Comparison of ENCODE assay signal across 4 fruit fly cellular contexts in genomic region chrX:6662876-6663551, dm6.
TF ChIP-seq lines count a peak whose summit lies in the region.

No protein-coding gene starts in this region.

- no peak for TF ChIP-seq CTCF in whole organism, embryonic (GFP tag; optimal IDR thresholded peaks at IDR 0.05; lab: Kevin White, UChicago)

TF ChIP-seq in whole organism, embryonic, 481 proteins besides CTCF, POLR2A, EP300 and RAD21 (continues in another document):
- TF ChIP-seq MBD-R2 (GFP tag; IDR thresholded peaks at IDR 0.05; lab: Robert Waterston, UW) = no peak
- no peak for TF ChIP-seq pan (optimal IDR thresholded peaks at IDR 0.05; lab: Kevin White, UChicago)
- peak in 1 of 2 experiments; percentile 61 for TF ChIP-seq pan (GFP tag; optimal IDR thresholded peaks at IDR 0.05 in 1 of 2, IDR thresholded peaks at IDR 0.05 in 1 of 2)
- TF ChIP-seq Oli (tag; optimal IDR thresholded peaks at IDR 0.05; lab: Kevin White, UChicago) = peak; percentile 36
- peak; percentile 58; the same call in 1 of the 2 replicates for TF ChIP-seq CG9932 (GFP tag; IDR thresholded peaks at IDR 0.05; lab: Robert Waterston, UW)
- TF ChIP-seq CG2199 (GFP tag; IDR thresholded peaks at IDR 0.05; lab: Robert Waterston, UW) = 0 out of 3 replicates have a peak, but pooled peaks have one; percentile 19
- no peak for TF ChIP-seq Six4 (GFP tag; optimal IDR thresholded peaks at IDR 0.05; lab: Kevin White, UChicago)
- no peak for TF ChIP-seq CG17912 (GFP tag; optimal IDR thresholded peaks at IDR 0.05; lab: Kevin White, UChicago)
- no peak for TF ChIP-seq CG9609 (GFP tag; optimal IDR thresholded peaks at IDR 0.05; lab: Kevin White, UChicago)
- TF ChIP-seq zfh2 (GFP tag; optimal IDR thresholded peaks at IDR 0.05; lab: Kevin White, UChicago) = peak; percentile 35
- TF ChIP-seq fu2 (GFP tag; optimal IDR thresholded peaks at IDR 0.05; lab: Kevin White, UChicago) = no peak
- no peak for TF ChIP-seq inv (GFP tag; IDR thresholded peaks at IDR 0.05; lab: Robert Waterston, UW; ENCODE audit: partially characterized antibody)
- TF ChIP-seq Hand (GFP tag; optimal IDR thresholded peaks at IDR 0.05; lab: Kevin White, UChicago) = no peak
- TF ChIP-seq CG11398 (GFP tag; optimal IDR thresholded peaks at IDR 0.05; lab: Kevin White, UChicago) = peak; percentile 16
- no peak for TF ChIP-seq CG11695 (GFP tag; IDR thresholded peaks at IDR 0.05; lab: Robert Waterston, UW)
- peak; percentile 58; the same call in 2 of the 3 replicates for TF ChIP-seq gce (GFP tag; IDR thresholded peaks at IDR 0.05; lab: Robert Waterston, UW)
- TF ChIP-seq Spps (tag; optimal IDR thresholded peaks at IDR 0.05; lab: Kevin White, UChicago) = no peak
- TF ChIP-seq CG15601 (tag; optimal IDR thresholded peaks at IDR 0.05; lab: Kevin White, UChicago) = peak; percentile 5
- TF ChIP-seq CG13424 (tag; optimal IDR thresholded peaks at IDR 0.05; lab: Kevin White, UChicago) = peak; percentile 41
- TF ChIP-seq CG11723 (GFP tag; optimal IDR thresholded peaks at IDR 0.05; lab: Kevin White, UChicago) = no peak
- TF ChIP-seq toy (GFP tag; IDR thresholded peaks at IDR 0.05; lab: Robert Waterston, UW) = no peak
- TF ChIP-seq CG6654 (GFP tag; optimal IDR thresholded peaks at IDR 0.05; lab: Kevin White, UChicago) = no peak

TF ChIP-seq in whole organism, prepupa, 60 proteins besides CTCF, POLR2A, EP300 and RAD21 (continues in another document):
- TF ChIP-seq Eip78C (GFP tag; lab: Kevin White, UChicago) (peak; percentile 80), salr (GFP tag; optimal IDR thresholded peaks at IDR 0.05; lab: Kevin White, UChicago) (peak in 1 of 2 experiments; percentile 58), lz (GFP tag; optimal IDR thresholded peaks at IDR 0.05; lab: Kevin White, UChicago) (no peak), svp (GFP tag; lab: Kevin White, UChicago) (no peak), dac (GFP tag; optimal IDR thresholded peaks at IDR 0.05; lab: Kevin White, UChicago) (peak; percentile 15), CG3919 (GFP tag; optimal IDR thresholded peaks at IDR 0.05; lab: Kevin White, UChicago) (no peak), Lpt (GFP tag; optimal IDR thresholded peaks at IDR 0.05; lab: Kevin White, UChicago) (no peak), CG8119 (GFP tag; IDR thresholded peaks at IDR 0.05; lab: Robert Waterston, UW) (peak; percentile 64), CG16779 (tag; optimal IDR thresholded peaks at IDR 0.05; lab: Kevin White, UChicago) (peak; percentile 30), CG3032 (tag; optimal IDR thresholded peaks at IDR 0.05; lab: Kevin White, UChicago) (no peak), CG11902 (GFP tag; optimal IDR thresholded peaks at IDR 0.05; lab: Kevin White, UChicago) (no peak), CG15336 (GFP tag; IDR thresholded peaks at IDR 0.05; lab: Robert Waterston, UW) (peak; percentile 72), CG1621 (tag; optimal IDR thresholded peaks at IDR 0.05; lab: Kevin White, UChicago) (no peak), ss (GFP tag; optimal IDR thresholded peaks at IDR 0.05; lab: Kevin White, UChicago) (no peak), spab (GFP tag; optimal IDR thresholded peaks at IDR 0.05; lab: Kevin White, UChicago) (no peak), Eip93F (GFP tag; optimal IDR thresholded peaks at IDR 0.05; lab: Kevin White, UChicago) (no peak), CG6854 (GFP tag; optimal IDR thresholded peaks at IDR 0.05; lab: Kevin White, UChicago) (no peak), CG10669 (GFP tag; optimal IDR thresholded peaks at IDR 0.05; lab: Kevin White, UChicago) (no peak), CG6792 (GFP tag; optimal IDR thresholded peaks at IDR 0.05; lab: Kevin White, UChicago) (no peak), CG4318 (GFP tag; optimal IDR thresholded peaks at IDR 0.05; lab: Kevin White, UChicago) (peak; percentile 62), CG8319 (GFP tag; optimal IDR thresholded peaks at IDR 0.05; lab: Kevin White, UChicago) (no peak), CG7368 (GFP tag; optimal IDR thresholded peaks at IDR 0.05; lab: Kevin White, UChicago) (no peak), dsx (GFP tag; optimal IDR thresholded peaks at IDR 0.05; lab: Kevin White, UChicago; ENCODE audit: poor library complexity, severe bottlenecking) (no peak), CG6276 (GFP tag; optimal IDR thresholded peaks at IDR 0.05; lab: Kevin White, UChicago) (peak; percentile 67), CG10631 (GFP tag; optimal IDR thresholded peaks at IDR 0.05; lab: Kevin White, UChicago) (no peak)

TF ChIP-seq in whole organism, pupa, 21 proteins besides CTCF, POLR2A, EP300 and RAD21:
- TF ChIP-seq Pif1A (GFP tag; optimal IDR thresholded peaks at IDR 0.05; lab: Kevin White, UChicago) (no peak), CG17806 (tag; optimal IDR thresholded peaks at IDR 0.05; lab: Kevin White, UChicago) (no peak), CG8301 (tag; optimal IDR thresholded peaks at IDR 0.05; lab: Kevin White, UChicago) (peak; percentile 39), CG4496 (GFP tag; IDR thresholded peaks at IDR 0.05; lab: Robert Waterston, UW) (peak; percentile 67), D1 (tag; optimal IDR thresholded peaks at IDR 0.05; lab: Kevin White, UChicago) (no peak), Pif1B (GFP tag; optimal IDR thresholded peaks at IDR 0.05; lab: Kevin White, UChicago) (peak; percentile 2), CG32121 (GFP tag; IDR thresholded peaks at IDR 0.05; lab: Robert Waterston, UW) (peak; percentile 64), rn (GFP tag; IDR thresholded peaks at IDR 0.05; lab: Robert Waterston, UW) (no peak), CG9948 (tag; optimal IDR thresholded peaks at IDR 0.05; lab: Kevin White, UChicago) (peak; percentile 23), gl (tag; optimal IDR thresholded peaks at IDR 0.05; lab: Kevin White, UChicago) (no peak), CG34367 (tag; optimal IDR thresholded peaks at IDR 0.05; lab: Kevin White, UChicago) (no peak), CG12605 (GFP tag; IDR thresholded peaks at IDR 0.05; lab: Robert Waterston, UW) (no peak; the same call in none of the 2 replicates), EcR (GFP tag; optimal IDR thresholded peaks at IDR 0.05; lab: Kevin White, UChicago) (no peak), CG13204 (GFP tag; optimal IDR thresholded peaks at IDR 0.05; lab: Kevin White, UChicago) (no peak), Ets98B (GFP tag; IDR thresholded peaks at IDR 0.05; lab: Robert Waterston, UW) (peak; percentile 69), CG10348 (GFP tag; IDR thresholded peaks at IDR 0.05; lab: Robert Waterston, UW) (no peak), fd96Ca (GFP tag; IDR thresholded peaks at IDR 0.05; lab: Robert Waterston, UW) (peak; percentile 88), CG8159 (tag; optimal IDR thresholded peaks at IDR 0.05; lab: Kevin White, UChicago) (no peak), Snoo (tag; optimal IDR thresholded peaks at IDR 0.05; lab: Kevin White, UChicago) (no peak), CG15710 (tag; optimal IDR thresholded peaks at IDR 0.05; lab: Kevin White, UChicago) (no peak), CG14655 (GFP tag; optimal IDR thresholded peaks at IDR 0.05; lab: Kevin White, UChicago) (peak; percentile 79)

TF ChIP-seq in whole organism, wandering third instar larva, 38 proteins besides CTCF, POLR2A, EP300 and RAD21:
- peak; percentile 12 for TF ChIP-seq ey (GFP tag; optimal IDR thresholded peaks at IDR 0.05; lab: Kevin White, UChicago)
- no peak for TF ChIP-seq Jra (GFP tag; optimal IDR thresholded peaks at IDR 0.05; lab: Kevin White, UChicago)
- no peak for TF ChIP-seq Sp1 (GFP tag; optimal IDR thresholded peaks at IDR 0.05; lab: Kevin White, UChicago)
- TF ChIP-seq foxo (GFP tag; optimal IDR thresholded peaks at IDR 0.05; lab: Kevin White, UChicago) = peak in 1 of 2 experiments; percentile 38
- TF ChIP-seq fru (GFP tag; optimal IDR thresholded peaks at IDR 0.05; lab: Kevin White, UChicago) = peak; percentile 31

Comparison
In these comparisons a context has a peak if more than half of its experiments do, and no peak if none do; other contexts are left out.
1. Of the 7 proteins assayed by ChIP-seq in both whole organism, embryonic and whole organism, prepupa: peak only in whole organism, embryonic: Blimp-1, Gug and Sox102F; only in whole organism, prepupa: CG16779; in both: none; in neither: 3.